Worm (Caenorhabditis elegans): ENCODE data around the gene srh-264.

- no peak for TF ChIP-seq vab-15 (tag; optimal IDR thresholded peaks at IDR 0.05)
- no peak for TF ChIP-seq lsy-2 (tag; optimal IDR thresholded peaks at IDR 0.05)
These were observed 15.2 kb upstream of the srh-264 start, which contains the start of gene fbxa-199 for ce11 chrV:15398728-15399127.

Data from whole organism, L1 larva.